Worm (Caenorhabditis elegans) whole organism, young adult: ENCODE data around the gene T28C6.7.
A peak's percentile ranks its signal among the peaks of the same experiment; 100 is the strongest.

Experiments used
- B0035.1 ChIP-seq: sonication (generic microtip); optimal IDR thresholded peaks from 2 replicates; lab custom pipeline; 2016; ENCODE audit warnings: missing genetic modification characterization, mild to moderate bottlenecking, missing compliant biosample characterization, missing genotype, missing genetic modification reagents
- B0261.1 ChIP-seq: sonication (generic microtip); optimal IDR thresholded peaks from 2 replicates; lab custom pipeline; 2016; ENCODE audit warnings: mild to moderate bottlenecking, missing genetic modification characterization, moderate library complexity, missing compliant biosample characterization
- B0336.3 ChIP-seq: fragments of 200-800 bp; sonication (Bioruptor generic); IDR thresholded peaks from 2 replicates; pipeline ENCODE4 v1.3.6; 2022; ENCODE audit warnings: missing genetic modification characterization, missing compliant biosample characterization
- C17E4.6 ChIP-seq: fragments of 200-800 bp; sonication (Bioruptor generic); IDR thresholded peaks from 2 replicates; pipeline ENCODE4 v1.3.6; 2022; ENCODE audit warnings: missing genetic modification reagents, missing genetic modification characterization, missing compliant biosample characterization
- F22D6.2 ChIP-seq: sonication (generic microtip); optimal IDR thresholded peaks from 2 replicates; lab custom pipeline; 2016; ENCODE audit warnings: mild to moderate bottlenecking, missing genetic modification characterization, missing compliant biosample characterization
- F39B2.1 ChIP-seq: fragments of 200-800 bp; sonication (Bioruptor generic); IDR thresholded peaks from 2 replicates; pipeline ENCODE4 v1.3.6; 2022; ENCODE audit warnings: missing genetic modification reagents, missing genetic modification characterization, missing compliant biosample characterization
- F55B11.4 ChIP-seq: sonication (generic microtip); optimal IDR thresholded peaks from 2 replicates; lab custom pipeline; 2016; ENCODE audit warnings: missing compliant biosample characterization, missing genetic modification characterization, borderline replicate concordance; ENCODE audit not compliant: insufficient read depth
- T07F8.4 ChIP-seq: sonication (generic microtip); optimal IDR thresholded peaks from 2 replicates; lab custom pipeline; 2016; ENCODE audit warnings: mild to moderate bottlenecking, missing genetic modification characterization, moderate library complexity, missing compliant biosample characterization
- Y53G8AR.9 ChIP-seq: fragments of 200-800 bp; sonication (Bioruptor generic); conservative IDR thresholded peaks from 2 replicates; pipeline ENCODE4 v1.3.6; 2022; ENCODE audit warnings: missing genetic modification reagents, missing genetic modification characterization, missing compliant biosample characterization
- Y95B8A.8 ChIP-seq: fragments of 200-800 bp; sonication (Bioruptor generic); IDR thresholded peaks from 2 replicates; pipeline ENCODE4 v1.3.6; 2022; ENCODE audit warnings: missing genetic modification reagents, missing genetic modification characterization, missing compliant biosample characterization
- akir-1 ChIP-seq: fragments of 200-800 bp; sonication (Bioruptor generic); optimal IDR thresholded peaks from 2 replicates; lab custom pipeline; 2018; ENCODE audit warnings: mild to moderate bottlenecking, missing genetic modification characterization, moderate library complexity, missing compliant biosample characterization
- ama-1 ChIP-seq, 3 experiments: fragments of 150-350 bp in 1 of 3; sonication (generic microtip) in 2 of 3; optimal IDR thresholded peaks; 2 replicates each; lab custom pipeline; 2014 to 2018; ENCODE audit warnings: missing biosample characterization in 2 of 3, missing genetic modification characterization in 2 of 3, missing genetic modification reagents in 2 of 3
- atf-7 ChIP-seq: sonication (generic microtip); optimal IDR thresholded peaks from 2 replicates; lab custom pipeline; 2017; ENCODE audit warnings: mild to moderate bottlenecking, missing genetic modification characterization, missing compliant biosample characterization
- athp-1 ChIP-seq: sonication (generic microtip); optimal IDR thresholded peaks from 2 replicates; lab custom pipeline; 2017; ENCODE audit warnings: mild to moderate bottlenecking, missing genetic modification characterization, missing compliant biosample characterization
- attf-3 ChIP-seq: fragments of 200-800 bp; sonication (Bioruptor generic); conservative IDR thresholded peaks from 2 replicates; pipeline ENCODE4 v1.3.6; 2022; ENCODE audit warnings: missing genetic modification reagents, missing genetic modification characterization, missing compliant biosample characterization
- bed-2 ChIP-seq: fragments of 200-800 bp; sonication (Bioruptor generic); IDR thresholded peaks from 2 replicates; pipeline ENCODE4 v1.3.6; 2022; ENCODE audit warnings: missing genetic modification reagents, missing genetic modification characterization, missing compliant biosample characterization
- ceh-91 ChIP-seq: fragments of 200-800 bp; sonication (Bioruptor generic); IDR thresholded peaks from 2 replicates; pipeline ENCODE4 v1.3.6; 2022; ENCODE audit warnings: missing genetic modification reagents, missing genetic modification characterization, missing compliant biosample characterization
- chd-7 ChIP-seq: sonication (generic microtip); optimal IDR thresholded peaks from 2 replicates; lab custom pipeline; 2016; ENCODE audit warnings: mild to moderate bottlenecking, missing genetic modification characterization, moderate library complexity, missing compliant biosample characterization
- dox-1 ChIP-seq: fragments of 200-800 bp; sonication (Bioruptor generic); IDR thresholded peaks from 2 replicates; pipeline ENCODE4 v1.3.6; 2022; ENCODE audit warnings: missing genetic modification reagents, missing genetic modification characterization, missing compliant biosample characterization
- egl-44 ChIP-seq: fragments of 200-800 bp; sonication (Bioruptor generic); IDR thresholded peaks from 2 replicates; pipeline ENCODE4 v1.3.6; 2022; ENCODE audit warnings: missing genetic modification reagents, missing genetic modification characterization, missing compliant biosample characterization
- fkh-3 ChIP-seq: sonication (generic microtip); optimal IDR thresholded peaks from 2 replicates; lab custom pipeline; 2016; ENCODE audit warnings: mild to moderate bottlenecking, missing genetic modification characterization, missing compliant biosample characterization
- hmg-20 ChIP-seq: fragments of 200-800 bp; sonication (Bioruptor generic); IDR thresholded peaks from 2 replicates; pipeline ENCODE4 v1.3.6; 2022; ENCODE audit warnings: missing genetic modification reagents, missing genetic modification characterization, missing compliant biosample characterization
- hsf-1 ChIP-seq: fragments of 200-800 bp; sonication (Bioruptor generic); IDR thresholded peaks from 2 replicates; pipeline ENCODE4 v1.3.6; 2022; ENCODE audit warnings: missing genetic modification reagents, missing genetic modification characterization, missing compliant biosample characterization
- lin-40 ChIP-seq: sonication (generic microtip); optimal IDR thresholded peaks from 2 replicates; lab custom pipeline; 2016; ENCODE audit warnings: missing genetic modification characterization, mild to moderate bottlenecking, missing compliant biosample characterization, missing genotype, missing genetic modification reagents
- lsy-27 ChIP-seq: sonication (generic microtip); optimal IDR thresholded peaks from 2 replicates; lab custom pipeline; 2017; ENCODE audit warnings: missing genetic modification characterization, mild to moderate bottlenecking, missing compliant biosample characterization, antibody characterized with exemption, missing genotype, borderline replicate concordance; ENCODE audit not compliant: insufficient read depth
- mxl-1 ChIP-seq: sonication (generic microtip); optimal IDR thresholded peaks from 2 replicates; lab custom pipeline; 2016; ENCODE audit warnings: missing genetic modification characterization, missing compliant biosample characterization
- nfya-2 ChIP-seq: fragments of 200-800 bp; sonication (Bioruptor generic); IDR thresholded peaks from 2 replicates; pipeline ENCODE4 v1.3.6; 2022; ENCODE audit warnings: missing genetic modification reagents, missing genetic modification characterization, missing compliant biosample characterization
- nhr-120 ChIP-seq: fragments of 200-800 bp; sonication (Bioruptor generic); IDR thresholded peaks from 2 replicates; pipeline ENCODE4 v1.3.6; 2022; ENCODE audit warnings: missing genetic modification characterization, missing compliant biosample characterization
- nhr-179 ChIP-seq: sonication (generic microtip); optimal IDR thresholded peaks from 2 replicates; lab custom pipeline; 2016; ENCODE audit warnings: mild to moderate bottlenecking, missing genetic modification characterization, missing compliant biosample characterization
- nhr-27 ChIP-seq: fragments of 200-800 bp; sonication (Bioruptor generic); optimal IDR thresholded peaks from 2 replicates; lab custom pipeline; 2018; ENCODE audit warnings: mild to moderate bottlenecking, missing genetic modification characterization, moderate library complexity, missing compliant biosample characterization
- nhr-80 ChIP-seq: sonication (generic microtip); optimal IDR thresholded peaks from 2 replicates; lab custom pipeline; 2016; ENCODE audit warnings: missing genetic modification characterization, missing compliant biosample characterization
- pbrm-1 ChIP-seq: fragments of 200-800 bp; sonication (Bioruptor generic); IDR thresholded peaks from 2 replicates; pipeline ENCODE4 v1.3.6; 2022; ENCODE audit warnings: missing genetic modification reagents, missing genetic modification characterization, missing compliant biosample characterization
- pha-4 ChIP-seq: fragments of 150-350 bp; sonication (generic microtip); optimal IDR thresholded peaks from 2 replicates; lab custom pipeline; 2014; ENCODE audit warnings: missing biosample characterization, missing genetic modification reagents, missing genetic modification characterization
- repo-1 ChIP-seq: sonication (generic microtip); optimal IDR thresholded peaks from 2 replicates; lab custom pipeline; 2017; ENCODE audit warnings: mild to moderate bottlenecking, missing genetic modification characterization, missing compliant biosample characterization
- sdz-38 ChIP-seq: sonication (generic microtip); optimal IDR thresholded peaks from 2 replicates; lab custom pipeline; 2016; ENCODE audit warnings: missing genotype, missing genetic modification characterization, missing compliant biosample characterization
- sea-2 ChIP-seq: fragments of 200-800 bp; sonication (Bioruptor generic); IDR thresholded peaks from 2 replicates; pipeline ENCODE4 v1.3.6; 2022; ENCODE audit warnings: missing genetic modification characterization, missing compliant biosample characterization
- snpc-1.1 ChIP-seq: sonication (generic microtip); optimal IDR thresholded peaks from 2 replicates; lab custom pipeline; 2017; ENCODE audit warnings: missing genetic modification characterization, mild to moderate bottlenecking, missing compliant biosample characterization, antibody characterized with exemption, moderate library complexity, missing genotype, missing genetic modification reagents; ENCODE audit not compliant: insufficient read depth
- snpc-3.4 ChIP-seq: sonication (generic microtip); optimal IDR thresholded peaks from 2 replicates; lab custom pipeline; 2017; ENCODE audit warnings: missing genetic modification characterization, mild to moderate bottlenecking, missing compliant biosample characterization, antibody characterized with exemption, moderate library complexity, missing genotype, missing genetic modification reagents
- snpc-4 ChIP-seq, 5 experiments: fragments of 150-350 bp in 1 of 5; sonication (generic microtip) in 4 of 5; optimal IDR thresholded peaks; 2 replicates each; lab custom pipeline; 2014 to 2018; ENCODE audit warnings: missing genetic modification characterization in 5 of 5, missing biosample characterization in 3 of 5, antibody characterized with exemption in 2 of 5, mild to moderate bottlenecking in 2 of 5, missing compliant biosample characterization in 2 of 5, missing genotype in 2 of 5, moderate library complexity in 2 of 5, missing genetic modification reagents in 1 of 5
- sptf-2 ChIP-seq: fragments of 200-800 bp; sonication (Bioruptor generic); optimal IDR thresholded peaks from 2 replicates; lab custom pipeline; 2018; ENCODE audit warnings: mild to moderate bottlenecking, missing genetic modification characterization, missing compliant biosample characterization
- unc-130 ChIP-seq: sonication (generic microtip); optimal IDR thresholded peaks from 2 replicates; lab custom pipeline; 2016; ENCODE audit warnings: missing genetic modification reagents, missing genetic modification characterization, missing compliant biosample characterization
- ztf-18 ChIP-seq: sonication (generic microtip); optimal IDR thresholded peaks from 2 replicates; lab custom pipeline; 2016; ENCODE audit warnings: missing genotype, mild to moderate bottlenecking, missing genetic modification characterization, missing compliant biosample characterization
- ztf-26 ChIP-seq: sonication (generic microtip); optimal IDR thresholded peaks from 2 replicates; lab custom pipeline; 2017; ENCODE audit warnings: missing genetic modification characterization, missing compliant biosample characterization
- ztf-28 ChIP-seq: fragments of 200-800 bp; sonication (Bioruptor generic); IDR thresholded peaks from 2 replicates; pipeline ENCODE4 v1.3.6; 2022; ENCODE audit warnings: missing genetic modification reagents, missing genetic modification characterization, missing compliant biosample characterization
- ztf-6 ChIP-seq: fragments of 200-800 bp; sonication (Bioruptor generic); IDR thresholded peaks from 2 replicates; pipeline ENCODE4 v1.3.6; 2022; ENCODE audit warnings: missing genetic modification reagents, missing genetic modification characterization, missing compliant biosample characterization

Gene T28C6.7

DNA sequence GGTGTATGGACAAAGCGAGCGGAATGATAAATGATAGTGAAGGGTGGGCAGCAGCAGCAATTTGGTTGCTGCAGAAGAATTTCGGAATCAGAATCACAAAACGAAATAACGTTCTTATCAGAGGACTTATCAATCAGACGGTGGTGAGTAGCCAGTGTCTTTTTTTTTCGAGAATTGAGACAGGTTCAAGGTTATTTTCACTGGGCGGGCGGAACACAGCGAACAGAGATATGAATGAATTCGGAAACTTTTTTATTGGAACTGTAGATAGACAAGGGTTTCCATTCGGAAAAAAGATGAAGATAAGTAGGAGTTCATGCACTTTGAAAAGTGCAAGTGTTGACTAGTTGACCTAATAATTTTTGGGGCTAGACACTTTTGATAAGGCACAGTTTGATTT, 34.4 kb upstream of the T28C6.7 start:
- TF ChIP-seq Y95B8A.8: no peak
- TF ChIP-seq unc-130 (GFP tag; lab: Kevin White, UChicago): no peak
- TF ChIP-seq dox-1 (GFP tag; lab: Robert Waterston, UW): 0 out of 2 replicates have a peak, but pooled peaks have one; percentile 21
- TF ChIP-seq lin-40 (tag; lab: Kevin White, UChicago): peak; percentile 17
- no peak for TF ChIP-seq mxl-1 (tag; lab: Kevin White, UChicago)
- TF ChIP-seq ceh-91 (GFP tag; lab: Robert Waterston, UW): no peak
- TF ChIP-seq snpc-1.1 (tag; lab: Kevin White, UChicago): no peak
- no peak for TF ChIP-seq nhr-179 (tag; lab: Kevin White, UChicago)
- TF ChIP-seq ztf-6 (GFP tag; lab: Robert Waterston, UW): no peak
- no peak for TF ChIP-seq lsy-27 (tag; lab: Kevin White, UChicago)
- no peak for TF ChIP-seq nhr-120 (GFP tag; lab: Robert Waterston, UW)
- no peak for TF ChIP-seq ztf-18 (tag; lab: Kevin White, UChicago)
- no peak for TF ChIP-seq ztf-28 (GFP tag; lab: Robert Waterston, UW)
- no peak for TF ChIP-seq egl-44
- TF ChIP-seq akir-1 (GFP tag; lab: Kevin White, UChicago): no peak
- TF ChIP-seq nhr-80: peak; percentile 94
- TF ChIP-seq B0261.1 (tag; lab: Kevin White, UChicago): no peak
- TF ChIP-seq ztf-26: peak; percentile 41
- no peak for TF ChIP-seq hmg-20 (GFP tag; lab: Robert Waterston, UW)
- no peak for TF ChIP-seq F22D6.2 (tag; lab: Kevin White, UChicago)

ce11 chrIV:8794895-8795665, 32.5 kb upstream of the T28C6.7 start:
- TF ChIP-seq F39B2.1 (GFP tag; lab: Robert Waterston, UW) (no peak), repo-1 (peak; percentile 83), fkh-3 (tag; lab: Kevin White, UChicago) (no peak), sea-2 (no peak), atf-7 (tag; lab: Kevin White, UChicago) (peak; percentile 92), sdz-38 (tag; lab: Kevin White, UChicago) (no peak), nfya-2 (no peak), pha-4 (tag; lab: Kevin White, UChicago) (no peak), attf-3 (GFP tag; lab: Robert Waterston, UW) (0 out of 2 replicates have a peak, but pooled peaks have one; percentile 34), ama-1 (optimal IDR thresholded peaks at IDR 0.05; lab: Kevin White, UChicago) (no peak), ama-1 (GFP tag; optimal IDR thresholded peaks at IDR 0.05; lab: Kevin White, UChicago) (no peak), F55B11.4 (tag; lab: Kevin White, UChicago) (no peak), bed-2 (GFP tag; lab: Robert Waterston, UW) (no peak), nhr-27 (tag; lab: Kevin White, UChicago) (no peak), chd-7 (tag; lab: Kevin White, UChicago) (peak; percentile 94), B0035.1 (tag; lab: Kevin White, UChicago) (peak; percentile 60), lin-40 (tag; lab: Kevin White, UChicago) (peak; percentile 83), hsf-1 (GFP tag; lab: Robert Waterston, UW) (no peak), T07F8.4 (tag; lab: Kevin White, UChicago) (no peak), akir-1 (GFP tag; lab: Kevin White, UChicago) (no peak), athp-1 (tag; lab: Kevin White, UChicago) (peak; percentile 25), sptf-2 (GFP tag; lab: Kevin White, UChicago) (no peak), B0261.1 (tag; lab: Kevin White, UChicago) (no peak), snpc-3.4 (tag; lab: Kevin White, UChicago) (peak; percentile 18), Y53G8AR.9 (GFP tag; lab: Robert Waterston, UW) (no peak), C17E4.6 (GFP tag; lab: Robert Waterston, UW) (no peak), unc-130 (GFP tag; lab: Kevin White, UChicago) (no peak), snpc-4 (GFP tag; optimal IDR thresholded peaks at IDR 0.05; lab: Kevin White, UChicago) (peak; percentile 36), snpc-4 (tag; optimal IDR thresholded peaks at IDR 0.05; lab: Kevin White, UChicago) (peak; percentile 1 to 71 (median 68)), pbrm-1 (GFP tag; lab: Robert Waterston, UW) (peak; percentile 73; the same call in 1 of the 2 replicates), B0336.3 (GFP tag; lab: Robert Waterston, UW) (no peak; the same call in none of the 2 replicates)
